Worm (Caenorhabditis elegans) whole organism, young adult: ENCODE data around the gene srbc-67.

Source experiments
- ama-1 ChIP-seq, 3 experiments: fragments of 150-350 bp in 1 of 3; sonication (generic microtip) in 2 of 3; optimal IDR thresholded peaks; 2 replicates each; lab custom pipeline; 2014 to 2018; ENCODE audit warnings: missing biosample characterization in 2 of 3, missing genetic modification characterization in 2 of 3, missing genetic modification reagents in 2 of 3
- ceh-91 ChIP-seq: fragments of 200-800 bp; sonication (Bioruptor generic); IDR thresholded peaks from 2 replicates; pipeline ENCODE4 v1.3.6; 2022; ENCODE audit warnings: missing genetic modification reagents, missing genetic modification characterization, missing compliant biosample characterization
- efl-1 ChIP-seq: fragments of 150-350 bp; optimal IDR thresholded peaks from 2 replicates; lab custom pipeline; 2014; ENCODE audit warnings: missing biosample characterization, missing genetic modification reagents, missing genetic modification characterization
- lin-54 ChIP-seq: fragments of 200-800 bp; sonication (Bioruptor generic); optimal IDR thresholded peaks from 2 replicates; lab custom pipeline; 2018; ENCODE audit warnings: mild to moderate bottlenecking, missing genetic modification characterization, missing compliant biosample characterization
- mcd-1 ChIP-seq: fragments of 200-800 bp; sonication (Bioruptor generic); IDR thresholded peaks from 2 replicates; pipeline ENCODE4 v1.3.6; 2022; ENCODE audit warnings: missing genetic modification reagents, missing genetic modification characterization, missing compliant biosample characterization
- tbx-9 ChIP-seq: sonication (generic microtip); optimal IDR thresholded peaks from 2 replicates; lab custom pipeline; 2016; ENCODE audit warnings: borderline replicate concordance, missing genetic modification characterization, inconsistent platforms, missing compliant biosample characterization

DNA sequence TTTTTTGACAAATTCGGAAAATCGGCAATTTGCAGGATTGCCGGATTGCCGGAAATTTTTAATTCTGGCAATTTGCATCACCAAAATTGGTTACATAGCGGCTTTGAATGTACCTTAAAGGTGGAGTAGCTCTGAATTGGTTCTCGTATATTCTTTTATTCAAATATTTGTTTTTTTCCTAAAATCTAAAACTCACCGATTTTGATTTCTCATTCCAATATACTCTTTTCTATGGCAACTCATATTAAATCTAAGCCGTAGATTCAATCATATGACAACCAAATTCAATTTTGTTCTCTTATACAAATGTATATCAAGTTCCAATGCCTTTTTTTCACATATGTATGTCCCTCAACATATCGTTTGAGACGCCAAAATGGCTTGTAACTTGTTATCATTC lies 8.5 kb upstream of the srbc-67 start, which contains the start of gene sri-21:
- no peak for TF ChIP-seq ama-1 (optimal IDR thresholded peaks at IDR 0.05; lab: Kevin White, UChicago)
- TF ChIP-seq ama-1 (GFP tag; optimal IDR thresholded peaks at IDR 0.05; lab: Kevin White, UChicago) = no peak
- TF ChIP-seq tbx-9 (tag; lab: Kevin White, UChicago) = no peak
- no peak for TF ChIP-seq efl-1
- TF ChIP-seq ceh-91 (GFP tag; lab: Robert Waterston, UW) = no peak
- TF ChIP-seq mcd-1 (GFP tag; lab: Robert Waterston, UW) = no peak
- TF ChIP-seq lin-54 (GFP tag; lab: Kevin White, UChicago) = no peak
